Fruit fly (Drosophila melanogaster) whole organism, larva: ENCODE measurements around the gene Rh6.

Source experiments
- noc ChIP-seq: fragments of 200-800 bp; sonication (Bioruptor generic); optimal IDR thresholded peaks from 3 replicates; lab custom pipeline; 2019; ENCODE audit warnings: missing biosample characterization, mild to moderate bottlenecking, missing genetic modification characterization, moderate library complexity

The Rh6 gene

DNA sequence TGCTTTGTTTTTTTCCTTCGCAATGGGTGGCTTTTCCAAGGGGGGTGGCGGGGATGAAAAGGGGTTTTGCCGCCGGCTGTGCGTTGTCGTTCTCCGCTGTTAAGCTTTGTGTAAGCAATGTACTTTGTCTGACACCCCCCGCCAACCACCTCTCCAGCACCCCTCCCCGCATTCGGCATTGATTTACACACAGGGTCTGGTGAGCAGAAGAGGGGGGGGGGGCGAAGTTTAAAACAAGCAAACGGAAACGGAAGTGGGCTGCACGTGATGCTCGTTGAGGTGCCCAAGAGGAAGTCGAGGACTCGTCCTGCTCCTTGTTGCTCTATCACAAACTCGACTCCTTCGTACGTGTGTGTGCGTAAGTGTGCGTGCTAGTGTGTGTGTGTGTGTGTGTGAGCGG is 34.2 kb downstream of the Rh6 start:
- no peak for TF ChIP-seq noc

- no peak for TF ChIP-seq noc
These were observed 48.4 kb downstream of the Rh6 start, which contains the start of gene CG31296 for dm6 chr3R:15531373-15531772. TSS of gene CG31296 (minus strand) at chr3R:15531473.
